Worm (Caenorhabditis elegans) whole organism, young adult: Measurements from ENCODE around the gene sre-42.

ENCODE experiments used
- B0019.2 ChIP-seq: fragments of 200-800 bp; sonication (Bioruptor generic); conservative IDR thresholded peaks from 2 replicates; pipeline ENCODE4 v1.3.6; 2022; ENCODE audit warnings: missing genetic modification reagents, missing genetic modification characterization, missing compliant biosample characterization
- C17E4.6 ChIP-seq: fragments of 200-800 bp; sonication (Bioruptor generic); IDR thresholded peaks from 2 replicates; pipeline ENCODE4 v1.3.6; 2022; ENCODE audit warnings: missing genetic modification reagents, missing genetic modification characterization, missing compliant biosample characterization
- D2030.7 ChIP-seq: fragments of 200-800 bp; sonication (Bioruptor generic); IDR thresholded peaks from 2 replicates; pipeline ENCODE4 v1.3.6; 2022; ENCODE audit warnings: missing genetic modification reagents, missing genetic modification characterization, missing compliant biosample characterization
- F23B12.7 ChIP-seq: sonication (generic microtip); optimal IDR thresholded peaks from 2 replicates; lab custom pipeline; 2017; ENCODE audit warnings: missing genetic modification characterization, mild to moderate bottlenecking, missing compliant biosample characterization, antibody characterized with exemption, moderate library complexity; ENCODE audit not compliant: insufficient read depth
- F33H1.4 ChIP-seq: fragments of 200-800 bp; sonication (Bioruptor generic); IDR thresholded peaks from 2 replicates; pipeline ENCODE4 v1.3.6; 2022; ENCODE audit warnings: missing genetic modification reagents, missing genetic modification characterization, missing compliant biosample characterization
- F49E8.2 ChIP-seq: sonication (generic microtip); optimal IDR thresholded peaks from 3 replicates; lab custom pipeline; 2017; ENCODE audit warnings: missing genetic modification characterization, mild to moderate bottlenecking, missing compliant biosample characterization, antibody characterized with exemption, moderate library complexity; ENCODE audit not compliant: insufficient read depth
- F57A8.1 ChIP-seq: fragments of 200-800 bp; sonication (Bioruptor generic); optimal IDR thresholded peaks from 2 replicates; lab custom pipeline; 2018; ENCODE audit warnings: mild to moderate bottlenecking, missing genetic modification characterization, moderate library complexity, missing compliant biosample characterization
- T07F8.4 ChIP-seq: sonication (generic microtip); optimal IDR thresholded peaks from 2 replicates; lab custom pipeline; 2016; ENCODE audit warnings: mild to moderate bottlenecking, missing genetic modification characterization, moderate library complexity, missing compliant biosample characterization
- Y67H2A.10 ChIP-seq: fragments of 200-800 bp; sonication (Bioruptor generic); conservative IDR thresholded peaks from 2 replicates; pipeline ENCODE4 v1.3.6; 2022; ENCODE audit warnings: missing genetic modification reagents, missing genetic modification characterization, missing compliant biosample characterization
- Y95B8A.8 ChIP-seq: fragments of 200-800 bp; sonication (Bioruptor generic); IDR thresholded peaks from 2 replicates; pipeline ENCODE4 v1.3.6; 2022; ENCODE audit warnings: missing genetic modification reagents, missing genetic modification characterization, missing compliant biosample characterization
- attf-3 ChIP-seq: fragments of 200-800 bp; sonication (Bioruptor generic); conservative IDR thresholded peaks from 2 replicates; pipeline ENCODE4 v1.3.6; 2022; ENCODE audit warnings: missing genetic modification reagents, missing genetic modification characterization, missing compliant biosample characterization
- bed-1 ChIP-seq: fragments of 200-800 bp; sonication (Bioruptor generic); IDR thresholded peaks from 2 replicates; pipeline ENCODE4 v1.3.6; 2022; ENCODE audit warnings: missing genetic modification reagents, missing genetic modification characterization, missing compliant biosample characterization
- ceh-58 ChIP-seq: fragments of 200-800 bp; sonication (Bioruptor generic); IDR thresholded peaks from 2 replicates; pipeline ENCODE4 v1.3.6; 2022; ENCODE audit warnings: missing genetic modification characterization, missing compliant biosample characterization
- ceh-91 ChIP-seq: fragments of 200-800 bp; sonication (Bioruptor generic); IDR thresholded peaks from 2 replicates; pipeline ENCODE4 v1.3.6; 2022; ENCODE audit warnings: missing genetic modification reagents, missing genetic modification characterization, missing compliant biosample characterization
- dpff-1 ChIP-seq: sonication (generic microtip); optimal IDR thresholded peaks from 2 replicates; lab custom pipeline; 2017; ENCODE audit warnings: mild to moderate bottlenecking, missing genetic modification characterization, missing compliant biosample characterization
- efl-1 ChIP-seq: fragments of 150-350 bp; optimal IDR thresholded peaks from 2 replicates; lab custom pipeline; 2014; ENCODE audit warnings: missing biosample characterization, missing genetic modification reagents, missing genetic modification characterization
- egl-44 ChIP-seq: fragments of 200-800 bp; sonication (Bioruptor generic); IDR thresholded peaks from 2 replicates; pipeline ENCODE4 v1.3.6; 2022; ENCODE audit warnings: missing genetic modification reagents, missing genetic modification characterization, missing compliant biosample characterization
- gei-17 ChIP-seq: fragments of 200-800 bp; sonication (Bioruptor generic); optimal IDR thresholded peaks from 2 replicates; lab custom pipeline; 2018; ENCODE audit warnings: mild to moderate bottlenecking, missing genetic modification characterization, missing compliant biosample characterization
- let-607 ChIP-seq, 2 experiments: fragments of 200-800 bp in 1 of 2; sonication (Bioruptor generic) in 1 of 2; sonication (generic microtip) in 1 of 2; optimal IDR thresholded peaks; 2 replicates each; lab custom pipeline; 2016 to 2018; ENCODE audit warnings: mild to moderate bottlenecking in 2 of 2, missing compliant biosample characterization in 2 of 2, missing genetic modification characterization in 2 of 2, moderate library complexity in 2 of 2, missing genotype in 1 of 2
- lin-26 ChIP-seq: fragments of 200-800 bp; sonication (Bioruptor generic); IDR thresholded peaks from 2 replicates; pipeline ENCODE4 v1.3.6; 2022; ENCODE audit warnings: missing genetic modification reagents, missing genetic modification characterization, missing compliant biosample characterization
- lir-1 ChIP-seq: fragments of 200-800 bp; sonication (Bioruptor generic); conservative IDR thresholded peaks from 2 replicates; pipeline ENCODE4 v1.3.6; 2022; ENCODE audit warnings: missing genetic modification reagents, missing genetic modification characterization, missing compliant biosample characterization
- mes-4 ChIP-seq: sonication (generic microtip); optimal IDR thresholded peaks from 2 replicates; lab custom pipeline; 2016; ENCODE audit warnings: missing genotype, missing genetic modification characterization, missing compliant biosample characterization
- nhr-179 ChIP-seq: sonication (generic microtip); optimal IDR thresholded peaks from 2 replicates; lab custom pipeline; 2016; ENCODE audit warnings: mild to moderate bottlenecking, missing genetic modification characterization, missing compliant biosample characterization
- nhr-27 ChIP-seq: fragments of 200-800 bp; sonication (Bioruptor generic); optimal IDR thresholded peaks from 2 replicates; lab custom pipeline; 2018; ENCODE audit warnings: mild to moderate bottlenecking, missing genetic modification characterization, moderate library complexity, missing compliant biosample characterization
- nhr-80 ChIP-seq: sonication (generic microtip); optimal IDR thresholded peaks from 2 replicates; lab custom pipeline; 2016; ENCODE audit warnings: missing genetic modification characterization, missing compliant biosample characterization
- sdz-38 ChIP-seq: sonication (generic microtip); optimal IDR thresholded peaks from 2 replicates; lab custom pipeline; 2016; ENCODE audit warnings: missing genotype, missing genetic modification characterization, missing compliant biosample characterization
- tbp1 ChIP-seq: fragments of 200-800 bp; sonication (Bioruptor generic); optimal IDR thresholded peaks from 2 replicates; lab custom pipeline; 2018; ENCODE audit warnings: mild to moderate bottlenecking, missing genetic modification characterization, missing compliant biosample characterization
- xnd-1 ChIP-seq: sonication (generic microtip); optimal IDR thresholded peaks from 2 replicates; lab custom pipeline; 2016; ENCODE audit warnings: missing genotype, missing genetic modification reagents, missing genetic modification characterization, missing compliant biosample characterization
- zfh-2 ChIP-seq: fragments of 200-800 bp; sonication (Bioruptor generic); conservative IDR thresholded peaks from 2 replicates; pipeline ENCODE4 v1.3.6; 2022; ENCODE audit warnings: missing genetic modification reagents, missing genetic modification characterization, missing compliant biosample characterization
- ztf-3 ChIP-seq: fragments of 200-800 bp; sonication (Bioruptor generic); optimal IDR thresholded peaks from 2 replicates; lab custom pipeline; 2018; ENCODE audit warnings: mild to moderate bottlenecking, missing genetic modification characterization, missing compliant biosample characterization

The sre-42 gene

ce11 chrII:12429743-12430142 is 43.1 kb upstream of the sre-42 start, which contains the start of gene Y57A10C.8:
Gene Y57A10C.8 (minus strand): TSS chrII:12429843.
- TF ChIP-seq sdz-38 (no peak), B0019.2 (GFP tag; lab: Robert Waterston, UW) (no peak), ceh-91 (no peak), T07F8.4 (no peak), F57A8.1 (GFP tag; lab: Kevin White, UChicago) (no peak), bed-1 (GFP tag; lab: Robert Waterston, UW) (no peak), F33H1.4 (no peak), ztf-3 (GFP tag; lab: Kevin White, UChicago) (no peak), ceh-58 (GFP tag; lab: Robert Waterston, UW) (no peak), lir-1 (GFP tag; lab: Robert Waterston, UW) (no peak), F49E8.2 (tag; lab: Kevin White, UChicago) (no peak)

ce11 chrII:12425644-12426222 is 39.1 kb upstream of the sre-42 start, which contains the start of gene daf-22:
Gene daf-22 (minus strand): TSS chrII:12425694.
- TF ChIP-seq let-607 (tag; optimal IDR thresholded peaks at IDR 0.05; lab: Kevin White, UChicago), result peak in 1 of 2 experiments; percentile 23
- TF ChIP-seq F23B12.7, result no peak
- TF ChIP-seq nhr-80 (tag; lab: Kevin White, UChicago), result peak; percentile 78

ce11 chrII:12420486-12420885 is 33.8 kb upstream of the sre-42 start, which contains the start of gene sre-26:
Gene sre-26 (minus strand): TSS chrII:12420586.
- TF ChIP-seq D2030.7 (GFP tag; lab: Robert Waterston, UW), result no peak
- TF ChIP-seq let-607 (tag; optimal IDR thresholded peaks at IDR 0.05; lab: Kevin White, UChicago), result no peak
- no peak for TF ChIP-seq nhr-27 (tag; lab: Kevin White, UChicago)
- no peak for TF ChIP-seq egl-44 (GFP tag; lab: Robert Waterston, UW)
- no peak for TF ChIP-seq Y95B8A.8 (GFP tag; lab: Robert Waterston, UW)
- TF ChIP-seq attf-3 (GFP tag; lab: Robert Waterston, UW), result no peak
- TF ChIP-seq xnd-1, result no peak
- no peak for TF ChIP-seq F57A8.1 (GFP tag; lab: Kevin White, UChicago)

- TF ChIP-seq mes-4 (tag; lab: Kevin White, UChicago) (no peak), zfh-2 (GFP tag; lab: Robert Waterston, UW) (no peak), lin-26 (GFP tag; lab: Robert Waterston, UW) (no peak), gei-17 (GFP tag; lab: Kevin White, UChicago) (no peak), C17E4.6 (GFP tag; lab: Robert Waterston, UW) (no peak), nhr-179 (tag; lab: Kevin White, UChicago) (no peak), Y67H2A.10 (GFP tag; lab: Robert Waterston, UW) (no peak), efl-1 (GFP tag; lab: Kevin White, UChicago) (no peak)
- TF ChIP-seq, all 124 proteins: peak for 0
These were observed 31.3 kb upstream of the sre-42 start for ce11 chrII:12417996-12418395.

- TF ChIP-seq nhr-179 (tag; lab: Kevin White, UChicago) (no peak), B0019.2 (GFP tag; lab: Robert Waterston, UW) (no peak), dpff-1 (no peak), tbp1 (GFP tag; lab: Kevin White, UChicago) (no peak)
- TF ChIP-seq, all 124 proteins: peak for 0
These were observed 30.8 kb upstream of the sre-42 start, which contains the start of gene sre-27 for ce11 chrII:12417514-12417913. Gene sre-27 (minus strand): TSS chrII:12417614.
